Worm (Caenorhabditis elegans) whole organism, L4 larva: ENCODE results near the gene ZK1127.4.
A peak's percentile ranks its signal among the peaks of the same experiment; 100 is the strongest.

Source experiments
- D1046.2 ChIP-seq: fragments of 200-800 bp; sonication (Bioruptor generic); IDR thresholded peaks from 2 replicates; pipeline ENCODE4 v1.3.6; 2022; ENCODE audit warnings: missing genetic modification characterization, missing compliant biosample characterization
- F10B5.3 ChIP-seq: sonication (generic microtip); optimal IDR thresholded peaks from 2 replicates; lab custom pipeline; 2016; ENCODE audit warnings: mild to moderate bottlenecking, missing genetic modification characterization, missing compliant biosample characterization
- F37D6.2 ChIP-seq: sonication (generic microtip); optimal IDR thresholded peaks from 2 replicates; lab custom pipeline; 2016; ENCODE audit warnings: mild to moderate bottlenecking, missing genetic modification characterization, missing compliant biosample characterization
- F49E8.2 ChIP-seq: sonication (generic microtip); optimal IDR thresholded peaks from 2 replicates; lab custom pipeline; 2016; ENCODE audit warnings: missing compliant biosample characterization, mild to moderate bottlenecking, missing genetic modification characterization, borderline replicate concordance
- T20F7.1 ChIP-seq: fragments of 200-800 bp; sonication (Bioruptor generic); optimal IDR thresholded peaks from 2 replicates; lab custom pipeline; 2018; ENCODE audit warnings: mild to moderate bottlenecking, missing genetic modification characterization, missing compliant biosample characterization
- Y5F2A.4 ChIP-seq: fragments of 200-800 bp; sonication (Bioruptor generic); optimal IDR thresholded peaks from 2 replicates; lab custom pipeline; 2018; ENCODE audit warnings: mild to moderate bottlenecking, missing genetic modification characterization, missing compliant biosample characterization
- Y75B8A.6 ChIP-seq: fragments of 200-800 bp; sonication (Bioruptor generic); IDR thresholded peaks from 2 replicates; pipeline ENCODE4 v1.3.6; 2022; ENCODE audit warnings: missing genetic modification reagents, missing genetic modification characterization, missing compliant biosample characterization
- ZK546.5 ChIP-seq, 2 experiments: sonication (generic microtip); optimal IDR thresholded peaks; 2 replicates each; lab custom pipeline; 2017; ENCODE audit warnings: missing biosample characterization in 2 of 2, missing genetic modification characterization in 2 of 2
- aha-1 ChIP-seq: fragments of 150-350 bp; peaks from one replicate; lab custom pipeline; 2014; ENCODE audit warnings: missing biosample characterization, missing genetic modification characterization
- aly-2 ChIP-seq: sonication (generic microtip); optimal IDR thresholded peaks from 2 replicates; lab custom pipeline; 2018; ENCODE audit warnings: missing biosample characterization, missing genetic modification characterization
- ama-1 ChIP-seq: fragments of 150-350 bp; optimal IDR thresholded peaks from 2 replicates; lab custom pipeline; 2014; ENCODE audit warnings: inconsistent platforms, mixed read lengths
- arid-1 ChIP-seq: fragments of 200-800 bp; sonication (Bioruptor generic); conservative IDR thresholded peaks from 2 replicates; pipeline ENCODE4 v1.3.6; 2022; ENCODE audit warnings: missing genetic modification reagents, missing genetic modification characterization, missing compliant biosample characterization
- ceh-44 ChIP-seq: fragments of 200-800 bp; sonication (Bioruptor generic); IDR thresholded peaks from 2 replicates; pipeline ENCODE4 v1.3.6; 2022; ENCODE audit warnings: missing genetic modification reagents, missing genetic modification characterization, missing compliant biosample characterization
- cey-2 ChIP-seq: sonication (generic microtip); optimal IDR thresholded peaks from 3 replicates; lab custom pipeline; 2017; ENCODE audit warnings: missing genetic modification characterization, mild to moderate bottlenecking, missing compliant biosample characterization, antibody characterized with exemption, borderline replicate concordance; ENCODE audit not compliant: insufficient read depth
- daf-12 ChIP-seq: fragments of 150-350 bp; optimal IDR thresholded peaks from 2 replicates; lab custom pipeline; 2014; ENCODE audit warnings: missing biosample characterization, missing genetic modification reagents, missing genetic modification characterization
- daf-16 ChIP-seq, 3 experiments: sonication (generic microtip); optimal IDR thresholded peaks; 2 replicates each; lab custom pipeline; 2016 to 2017; ENCODE audit warnings: missing genetic modification characterization in 3 of 3, missing genetic modification reagents in 3 of 3, mild to moderate bottlenecking in 2 of 3, missing compliant biosample characterization in 2 of 3, missing biosample characterization in 1 of 3, moderate library complexity in 1 of 3
- dpl-1 ChIP-seq: fragments of 150-350 bp; optimal IDR thresholded peaks from 2 replicates; lab custom pipeline; 2014; ENCODE audit warnings: missing biosample characterization, missing genetic modification reagents, missing genetic modification characterization
- duxl-1 ChIP-seq: sonication (generic microtip); optimal IDR thresholded peaks from 2 replicates; lab custom pipeline; 2016; ENCODE audit warnings: mild to moderate bottlenecking, missing genetic modification characterization, moderate library complexity, missing compliant biosample characterization; ENCODE audit not compliant: poor library complexity
- fkh-10 ChIP-seq: fragments of 150-350 bp; optimal IDR thresholded peaks from 2 replicates; lab custom pipeline; 2014; ENCODE audit warnings: missing biosample characterization, missing genetic modification reagents, missing genetic modification characterization
- gei-8 ChIP-seq: fragments of 200-800 bp; sonication (Bioruptor generic); optimal IDR thresholded peaks from 2 replicates; lab custom pipeline; 2018; ENCODE audit warnings: mild to moderate bottlenecking, missing genetic modification characterization, missing compliant biosample characterization
- hlh-11 ChIP-seq: fragments of 200-800 bp; sonication (Bioruptor generic); optimal IDR thresholded peaks from 2 replicates; lab custom pipeline; 2018; ENCODE audit warnings: mild to moderate bottlenecking, missing genetic modification characterization, missing compliant biosample characterization
- hlh-30 ChIP-seq: sonication (generic microtip); optimal IDR thresholded peaks from 2 replicates; lab custom pipeline; 2017; ENCODE audit warnings: antibody characterized with exemption, mild to moderate bottlenecking, missing genetic modification characterization, missing compliant biosample characterization; ENCODE audit not compliant: insufficient read depth
- lin-13 ChIP-seq: fragments of 150-350 bp; optimal IDR thresholded peaks from 2 replicates; lab custom pipeline; 2014; ENCODE audit warnings: missing biosample characterization, missing genetic modification reagents, missing genetic modification characterization
- lin-29 ChIP-seq: fragments of 200-800 bp; sonication (Bioruptor generic); IDR thresholded peaks from 2 replicates; pipeline ENCODE4 v1.3.6; 2022; ENCODE audit warnings: missing genetic modification reagents, missing genetic modification characterization, missing compliant biosample characterization
- lin-38 ChIP-seq: fragments of 200-800 bp; sonication (Bioruptor generic); IDR thresholded peaks from 2 replicates; pipeline ENCODE4 v1.3.6; 2022; ENCODE audit warnings: missing genetic modification reagents, missing genetic modification characterization, missing compliant biosample characterization
- lin-39 ChIP-seq: fragments of 150-350 bp; optimal IDR thresholded peaks from 2 replicates; lab custom pipeline; 2014; ENCODE audit warnings: missing biosample characterization, missing genetic modification reagents, missing genetic modification characterization
- lsy-2 ChIP-seq, 2 experiments: fragments of 150-350 bp in 1 of 2; sonication (generic microtip) in 1 of 2; optimal IDR thresholded peaks; 2 replicates each; lab custom pipeline; 2014 to 2017; ENCODE audit warnings: missing biosample characterization in 2 of 2, missing genetic modification characterization in 2 of 2
- madf-9 ChIP-seq: fragments of 200-800 bp; sonication (Bioruptor generic); conservative IDR thresholded peaks from 2 replicates; pipeline ENCODE4 v1.3.6; 2022; ENCODE audit warnings: missing genetic modification reagents, missing genetic modification characterization, missing compliant biosample characterization
- mdt-29 ChIP-seq: fragments of 200-800 bp; sonication (Bioruptor generic); IDR thresholded peaks from 2 replicates; pipeline ENCODE4 v1.3.6; 2022; ENCODE audit warnings: missing genetic modification reagents, missing genetic modification characterization, missing compliant biosample characterization
- mes-2 ChIP-seq: sonication (generic microtip); optimal IDR thresholded peaks from 2 replicates; lab custom pipeline; 2016; ENCODE audit warnings: missing genotype, mild to moderate bottlenecking, missing genetic modification characterization, missing compliant biosample characterization; ENCODE audit not compliant: poor library complexity, severe bottlenecking
- mxl-2 ChIP-seq: fragments of 200-800 bp; sonication (Bioruptor generic); conservative IDR thresholded peaks from 2 replicates; pipeline ENCODE4 v1.3.6; 2022; ENCODE audit warnings: missing genetic modification reagents, missing genetic modification characterization, missing compliant biosample characterization
- mxl-3 ChIP-seq: fragments of 200-800 bp; sonication (Bioruptor generic); optimal IDR thresholded peaks from 2 replicates; lab custom pipeline; 2018; ENCODE audit warnings: mild to moderate bottlenecking, missing genetic modification characterization, missing compliant biosample characterization
- nhr-237 ChIP-seq: sonication (generic microtip); optimal IDR thresholded peaks from 2 replicates; lab custom pipeline; 2017; ENCODE audit warnings: missing biosample characterization, missing genetic modification characterization
- nhr-28 ChIP-seq: fragments of 150-350 bp; optimal IDR thresholded peaks from 2 replicates; lab custom pipeline; 2014; ENCODE audit warnings: missing biosample characterization, missing genetic modification characterization
- nhr-77 ChIP-seq: fragments of 150-350 bp; optimal IDR thresholded peaks from 2 replicates; lab custom pipeline; 2014; ENCODE audit warnings: missing biosample characterization, missing genetic modification characterization
- php-3 ChIP-seq: fragments of 200-800 bp; sonication (Bioruptor generic); IDR thresholded peaks from 2 replicates; pipeline ENCODE4 v1.3.6; 2022; ENCODE audit warnings: missing genetic modification reagents, missing genetic modification characterization, missing compliant biosample characterization
- saeg-2 ChIP-seq: fragments of 200-800 bp; sonication (Bioruptor generic); IDR thresholded peaks from 2 replicates; pipeline ENCODE4 v1.3.6; 2022; ENCODE audit warnings: missing genetic modification reagents, missing genetic modification characterization, missing compliant biosample characterization
- sdz-12 ChIP-seq: fragments of 200-800 bp; sonication (Bioruptor generic); optimal IDR thresholded peaks from 2 replicates; lab custom pipeline; 2018; ENCODE audit warnings: mild to moderate bottlenecking, missing genetic modification characterization, missing compliant biosample characterization
- unc-62 ChIP-seq, 3 experiments: fragments of 150-350 bp in 1 of 3; sonication (generic microtip); optimal IDR thresholded peaks in 2 of 3; peaks in 1 of 3; 1 replicate in 1 of 3; 2 replicates in 2 of 3; lab custom pipeline; 2014 to 2017; ENCODE audit warnings: missing biosample characterization in 3 of 3, missing genetic modification characterization in 3 of 3, missing genetic modification reagents in 3 of 3, missing genotype in 1 of 3
- vab-7 ChIP-seq: fragments of 200-800 bp; sonication (Bioruptor generic); IDR thresholded peaks from 2 replicates; pipeline ENCODE4 v1.3.6; 2022; ENCODE audit warnings: missing genetic modification reagents, missing genetic modification characterization, missing compliant biosample characterization
- zag-1 ChIP-seq: fragments of 150-350 bp; optimal IDR thresholded peaks from 2 replicates; lab custom pipeline; 2014; ENCODE audit warnings: missing biosample characterization, missing genetic modification characterization
- zip-11 ChIP-seq: fragments of 200-800 bp; sonication (Bioruptor generic); IDR thresholded peaks from 2 replicates; pipeline ENCODE4 v1.3.6; 2022; ENCODE audit warnings: missing genetic modification characterization, missing compliant biosample characterization
- ztf-11 ChIP-seq: fragments of 150-350 bp; optimal IDR thresholded peaks from 2 replicates; lab custom pipeline; 2014; ENCODE audit warnings: missing biosample characterization, missing genetic modification characterization

The ZK1127.4 gene

DNA sequence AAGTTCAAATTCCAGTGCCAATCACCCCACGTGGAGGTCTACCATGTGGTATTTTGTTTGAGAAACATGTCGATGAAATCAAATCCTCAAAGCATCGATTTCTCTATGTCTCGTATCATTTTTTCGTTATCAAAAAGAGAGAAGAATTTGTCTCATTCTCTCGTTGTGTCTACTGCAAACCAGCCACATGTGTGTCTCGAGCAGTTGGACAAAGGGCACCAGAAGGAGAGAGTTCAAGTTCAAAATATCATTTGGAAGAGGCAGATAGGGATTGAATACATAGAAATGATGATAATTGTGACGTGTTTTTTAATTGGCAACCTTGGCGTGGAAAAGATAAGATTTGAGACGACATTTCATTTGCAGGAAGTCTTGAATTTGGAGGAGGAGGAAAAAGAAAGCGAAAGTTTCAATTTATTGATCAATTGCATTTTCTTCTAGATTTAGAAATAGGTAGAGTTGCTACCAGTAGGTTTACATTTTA is 5.6 kb downstream of the ZK1127.4 start (continued):
- TF ChIP-seq zag-1 (tag; lab: Kevin White, UChicago): no peak
- peak; percentile 80 for TF ChIP-seq aha-1 (tag; lab: Kevin White, UChicago)
- TF ChIP-seq hlh-30 (tag; lab: Kevin White, UChicago): peak; percentile 85
- TF ChIP-seq fkh-10 (GFP tag; lab: Kevin White, UChicago): no peak
- TF ChIP-seq lin-39 (tag; lab: Kevin White, UChicago): no peak
- no peak for TF ChIP-seq sdz-12 (GFP tag; lab: Kevin White, UChicago)
- TF ChIP-seq unc-62 (GFP tag; optimal IDR thresholded peaks at IDR 0.05 in 1 of 2; lab: Kevin White, UChicago): peak in 1 of 2 experiments; percentile 82
- no peak for TF ChIP-seq unc-62 (tag; optimal IDR thresholded peaks at IDR 0.05; lab: Kevin White, UChicago)
- TF ChIP-seq zip-11 (GFP tag; lab: Robert Waterston, UW): no peak
- TF ChIP-seq Y75B8A.6 (GFP tag; lab: Robert Waterston, UW): 0 out of 2 replicates have a peak, but pooled peaks have one; percentile 82
- TF ChIP-seq D1046.2 (GFP tag; lab: Robert Waterston, UW): no peak
- TF ChIP-seq F37D6.2 (tag; lab: Kevin White, UChicago): no peak
- no peak for TF ChIP-seq lin-13 (GFP tag; lab: Kevin White, UChicago)
- TF ChIP-seq nhr-237: no peak
- TF ChIP-seq gei-8: no peak
- peak; percentile 34 for TF ChIP-seq nhr-77 (tag; lab: Kevin White, UChicago)
- TF ChIP-seq vab-7: no peak
- no peak for TF ChIP-seq T20F7.1 (GFP tag; lab: Kevin White, UChicago)
- peak; percentile 37 for TF ChIP-seq mes-2 (tag; lab: Kevin White, UChicago)
- no peak for TF ChIP-seq madf-9
- TF ChIP-seq hlh-11 (tag; lab: Kevin White, UChicago): peak; percentile 85
- peak in 1 of 2 experiments; percentile 55 for TF ChIP-seq lsy-2 (tag; optimal IDR thresholded peaks at IDR 0.05; lab: Kevin White, UChicago)
- no peak for TF ChIP-seq mxl-2 (GFP tag; lab: Robert Waterston, UW)
- 0 out of 2 replicates have a peak, but pooled peaks have one; percentile 51 for TF ChIP-seq arid-1 (GFP tag; lab: Robert Waterston, UW)
- no peak for TF ChIP-seq dpl-1 (GFP tag; lab: Kevin White, UChicago)
- no peak for TF ChIP-seq ZK546.5 (tag; optimal IDR thresholded peaks at IDR 0.05; lab: Kevin White, UChicago)
- no peak for TF ChIP-seq F49E8.2 (tag; lab: Kevin White, UChicago)
- no peak for TF ChIP-seq aly-2 (tag; lab: Kevin White, UChicago)
- peak; percentile 67 for TF ChIP-seq cey-2 (tag; lab: Kevin White, UChicago)
- TF ChIP-seq duxl-1 (tag; lab: Kevin White, UChicago): no peak
- TF ChIP-seq mxl-3 (GFP tag; lab: Kevin White, UChicago): peak; percentile 94
- peak; percentile 51 for TF ChIP-seq php-3
- TF ChIP-seq daf-16 (GFP tag; optimal IDR thresholded peaks at IDR 0.05; lab: Kevin White, UChicago): peak in 1 of 2 experiments; percentile 10
- TF ChIP-seq daf-16 (tag; optimal IDR thresholded peaks at IDR 0.05; lab: Kevin White, UChicago): peak; percentile 62
- TF ChIP-seq Y5F2A.4 (GFP tag; lab: Kevin White, UChicago): no peak
- no peak for TF ChIP-seq ztf-11 (tag; lab: Kevin White, UChicago)
- no peak for TF ChIP-seq F10B5.3 (tag; lab: Kevin White, UChicago)
- peak; percentile 66 for TF ChIP-seq nhr-28
- TF ChIP-seq saeg-2 (GFP tag; lab: Robert Waterston, UW): no peak
- TF ChIP-seq mdt-29 (GFP tag; lab: Robert Waterston, UW): no peak
- TF ChIP-seq daf-12: no peak
- peak; percentile 11; the same call in 1 of the 2 replicates for TF ChIP-seq lin-38 (GFP tag; lab: Robert Waterston, UW)
- TF ChIP-seq ama-1: no peak
- no peak for TF ChIP-seq ceh-44 (GFP tag; lab: Robert Waterston, UW)
- no peak for TF ChIP-seq lin-29 (GFP tag; lab: Robert Waterston, UW)
